Fruit fly (Drosophila melanogaster) whole organism, embryonic: ENCODE data around the gene nAChRalpha6.

Experiments used
- Atf3 ChIP-seq: fragments of 200-800 bp; sonication (Bioruptor generic); optimal IDR thresholded peaks from 3 replicates; lab custom pipeline; 2016; ENCODE audit warnings: missing biosample characterization, missing genetic modification characterization
- B-H1 ChIP-seq: fragments of 200-800 bp; sonication (Bioruptor generic); IDR thresholded peaks from 3 replicates; pipeline ENCODE4 v1.3.6; 2022; ENCODE audit warnings: missing biosample characterization, missing genetic modification characterization
- CG13894 ChIP-seq: fragments of 200-800 bp; sonication (Bioruptor generic); optimal IDR thresholded peaks from 3 replicates; lab custom pipeline; 2018; ENCODE audit warnings: missing biosample characterization, mild to moderate bottlenecking, missing genetic modification characterization, moderate library complexity
- CG14441 ChIP-seq: fragments of 200-800 bp; sonication (Bioruptor generic); IDR thresholded peaks from 2 replicates; pipeline ENCODE4 v1.3.6; 2022; ENCODE audit warnings: missing biosample characterization, missing genetic modification characterization
- CG14860 ChIP-seq: fragments of 200-800 bp; sonication (Bioruptor generic); IDR thresholded peaks from 3 replicates; pipeline ENCODE4 v1.3.6; 2022; ENCODE audit warnings: missing biosample characterization, missing genetic modification characterization; ENCODE audit not compliant: partially characterized antibody
- CG15011 ChIP-seq: fragments of 200-800 bp; sonication (Bioruptor generic); optimal IDR thresholded peaks from 3 replicates; lab custom pipeline; 2018; ENCODE audit warnings: missing biosample characterization, mild to moderate bottlenecking, missing genetic modification characterization
- CG1602 ChIP-seq: fragments of 200-800 bp; sonication (Bioruptor generic); optimal IDR thresholded peaks from 3 replicates; lab custom pipeline; 2016; ENCODE audit warnings: missing biosample characterization, missing genetic modification characterization
- CG16779 ChIP-seq: fragments of 200-800 bp; sonication (Bioruptor generic); IDR thresholded peaks from 2 replicates; pipeline ENCODE4 v1.3.6; 2022; ENCODE audit warnings: missing biosample characterization, missing genetic modification characterization
- CG17328 ChIP-seq: fragments of 200-800 bp; sonication (Bioruptor generic); IDR thresholded peaks from 2 replicates; pipeline ENCODE4 v1.3.6; 2022; ENCODE audit warnings: missing biosample characterization, missing genetic modification characterization
- CG17612 ChIP-seq: fragments of 200-800 bp; sonication (Bioruptor generic); IDR thresholded peaks from 2 replicates; pipeline ENCODE4 v1.3.6; 2022; ENCODE audit warnings: missing biosample characterization, missing genetic modification characterization
- CG3065 ChIP-seq: fragments of 200-800 bp; sonication (Bioruptor generic); optimal IDR thresholded peaks from 2 replicates; lab custom pipeline; 2016; ENCODE audit warnings: missing biosample characterization, missing genetic modification characterization
- CG33557 ChIP-seq: fragments of 200-800 bp; sonication (Bioruptor generic); optimal IDR thresholded peaks from 2 replicates; lab custom pipeline; 2019; ENCODE audit warnings: missing biosample characterization, mild to moderate bottlenecking, missing genetic modification characterization, moderate library complexity
- CG3407 ChIP-seq: fragments of 200-800 bp; sonication (Bioruptor generic); optimal IDR thresholded peaks from 2 replicates; lab custom pipeline; 2018; ENCODE audit warnings: missing biosample characterization, mild to moderate bottlenecking, missing genetic modification characterization
- CG3995 ChIP-seq: fragments of 200-800 bp; sonication (Bioruptor generic); optimal IDR thresholded peaks from 3 replicates; lab custom pipeline; 2016; ENCODE audit warnings: missing biosample characterization, missing genetic modification characterization
- CG4820 ChIP-seq: fragments of 200-800 bp; sonication (Bioruptor generic); optimal IDR thresholded peaks from 3 replicates; lab custom pipeline; 2016; ENCODE audit warnings: missing biosample characterization, missing genetic modification characterization
- CG5180 ChIP-seq: fragments of 200-800 bp; sonication (Bioruptor generic); optimal IDR thresholded peaks from 3 replicates; lab custom pipeline; 2017; ENCODE audit warnings: missing biosample characterization, missing genetic modification characterization, mild to moderate bottlenecking, moderate library complexity, missing genetic modification reagents
- CG6175 ChIP-seq: fragments of 200-800 bp; sonication (Bioruptor generic); IDR thresholded peaks from 3 replicates; pipeline ENCODE4 v1.3.6; 2022; ENCODE audit warnings: missing biosample characterization, missing genetic modification characterization
- CG6854 ChIP-seq: fragments of 200-800 bp; sonication (Bioruptor generic); optimal IDR thresholded peaks from 3 replicates; lab custom pipeline; 2017; ENCODE audit warnings: missing biosample characterization, mild to moderate bottlenecking, missing genetic modification characterization
- CG7745 ChIP-seq: fragments of 200-800 bp; sonication (Bioruptor generic); optimal IDR thresholded peaks from 2 replicates; lab custom pipeline; 2018; ENCODE audit warnings: missing biosample characterization, mild to moderate bottlenecking, missing genetic modification characterization, moderate library complexity
- CG7928 ChIP-seq: fragments of 200-800 bp; sonication (Bioruptor generic); optimal IDR thresholded peaks from 2 replicates; lab custom pipeline; 2017; ENCODE audit warnings: missing biosample characterization, mild to moderate bottlenecking, missing genetic modification characterization
- CG9817 ChIP-seq: fragments of 200-800 bp; sonication (Bioruptor generic); optimal IDR thresholded peaks from 2 replicates; lab custom pipeline; 2018; ENCODE audit warnings: missing biosample characterization, mild to moderate bottlenecking, missing genetic modification characterization, moderate library complexity
- Chrac-16 ChIP-seq: fragments of 200-800 bp; sonication (Bioruptor generic); optimal IDR thresholded peaks from 3 replicates; lab custom pipeline; 2016; ENCODE audit warnings: missing biosample characterization, missing genetic modification characterization
- D19A ChIP-seq: fragments of 200-800 bp; optimal IDR thresholded peaks from 3 replicates; lab custom pipeline; 2019; ENCODE audit warnings: missing biosample characterization, mild to moderate bottlenecking, missing genetic modification characterization, moderate library complexity
- Dad ChIP-seq: fragments of 200-800 bp; sonication (Bioruptor generic); optimal IDR thresholded peaks from 3 replicates; lab custom pipeline; 2016; ENCODE audit warnings: missing biosample characterization, missing genetic modification characterization
- Ets65A ChIP-seq: fragments of 200-800 bp; sonication (Bioruptor generic); peaks from one replicate; lab custom pipeline; 2016; ENCODE audit warnings: missing biosample characterization, missing genetic modification characterization
- H15 ChIP-seq: fragments of 200-800 bp; sonication (Bioruptor generic); IDR thresholded peaks from 3 replicates; pipeline ENCODE4 v1.3.6; 2022; ENCODE audit warnings: missing biosample characterization, missing genetic modification characterization
- Hand ChIP-seq: fragments of 200-800 bp; sonication (Bioruptor generic); optimal IDR thresholded peaks from 2 replicates; lab custom pipeline; 2017; ENCODE audit warnings: mild to moderate bottlenecking, missing biosample characterization, missing genetic modification reagents, missing genetic modification characterization
- HmgD ChIP-seq: fragments of 200-800 bp; sonication (Bioruptor generic); optimal IDR thresholded peaks from 3 replicates; lab custom pipeline; 2016; ENCODE audit warnings: missing biosample characterization, missing genetic modification characterization
- Hr3 ChIP-seq: fragments of 200-800 bp; sonication (Bioruptor generic); optimal IDR thresholded peaks from 3 replicates; lab custom pipeline; 2016; ENCODE audit warnings: missing biosample characterization, missing genetic modification characterization
- Hr78 ChIP-seq, 2 experiments: fragments of 200-800 bp in 1 of 2; fragments of >200 bp in 1 of 2; sonication (Bioruptor generic) in 1 of 2; optimal IDR thresholded peaks; 2 replicates each; lab custom pipeline; 2017 to 2019; ENCODE audit warnings: missing biosample characterization in 2 of 2, missing genetic modification characterization in 2 of 2, mild to moderate bottlenecking in 1 of 2, moderate library complexity in 1 of 2
- MBD-R2 ChIP-seq: fragments of 200-800 bp; sonication (Bioruptor generic); IDR thresholded peaks from 2 replicates; pipeline ENCODE4 v1.3.6; 2022; ENCODE audit warnings: missing biosample characterization, missing genetic modification characterization
- Med ChIP-seq: fragments of 200-800 bp; sonication (Bioruptor generic); peaks from one replicate; lab custom pipeline; 2016; ENCODE audit warnings: missing biosample characterization, missing genetic modification characterization, mild to moderate bottlenecking, inconsistent platforms, moderate library complexity
- Mes4 ChIP-seq: fragments of 200-800 bp; sonication (Bioruptor generic); optimal IDR thresholded peaks from 2 replicates; lab custom pipeline; 2016; ENCODE audit warnings: missing biosample characterization, missing genetic modification characterization
- Mrtf ChIP-seq: fragments of 200-800 bp; sonication (Bioruptor generic); IDR thresholded peaks from 3 replicates; pipeline ENCODE4 v1.3.6; 2022; ENCODE audit warnings: missing biosample characterization, missing genetic modification characterization
- Nf-YA ChIP-seq: fragments of 200-800 bp; sonication (Bioruptor generic); IDR thresholded peaks from 2 replicates; pipeline ENCODE4 v1.3.6; 2022; ENCODE audit warnings: missing biosample characterization, missing genetic modification characterization
- Oaz ChIP-seq: fragments of 200-800 bp; sonication (Bioruptor generic); IDR thresholded peaks from 2 replicates; pipeline ENCODE4 v1.3.6; 2022; ENCODE audit warnings: missing biosample characterization, missing genetic modification characterization
- PHDP ChIP-seq: fragments of 200-800 bp; sonication (Bioruptor generic); optimal IDR thresholded peaks from 3 replicates; lab custom pipeline; 2018; ENCODE audit warnings: missing biosample characterization, mild to moderate bottlenecking, missing genetic modification characterization, moderate library complexity
- Xbp1 ChIP-seq: fragments of 200-800 bp; sonication (Bioruptor generic); optimal IDR thresholded peaks from 3 replicates; lab custom pipeline; 2016; ENCODE audit warnings: missing biosample characterization, mild to moderate bottlenecking, missing genetic modification characterization
- ac ChIP-seq: fragments of 200-800 bp; sonication (Bioruptor generic); optimal IDR thresholded peaks from 3 replicates; lab custom pipeline; 2017; ENCODE audit warnings: missing biosample characterization, mild to moderate bottlenecking, missing genetic modification characterization
- bab2 ChIP-seq: fragments of 200-800 bp; sonication (Bioruptor generic); optimal IDR thresholded peaks from 2 replicates; lab custom pipeline; 2016; ENCODE audit warnings: missing biosample characterization, missing genetic modification characterization
- btn ChIP-seq: fragments of 200-800 bp; sonication (Bioruptor generic); optimal IDR thresholded peaks from 2 replicates; lab custom pipeline; 2016; ENCODE audit warnings: missing biosample characterization, missing genetic modification characterization
- cas ChIP-seq: fragments of 200-800 bp; sonication (Bioruptor generic); IDR thresholded peaks from 2 replicates; pipeline ENCODE4 v1.3.6; 2022; ENCODE audit warnings: missing biosample characterization, missing genetic modification characterization
- ci ChIP-seq: fragments of 200-800 bp; sonication (Bioruptor generic); IDR thresholded peaks from 3 replicates; pipeline ENCODE4 v1.3.6; 2022; ENCODE audit warnings: missing biosample characterization, missing genetic modification characterization
- croc ChIP-seq: fragments of 200-800 bp; sonication (Bioruptor generic); conservative IDR thresholded peaks from 3 replicates; pipeline ENCODE4 v1.3.6; 2022; ENCODE audit warnings: missing biosample characterization, missing genetic modification characterization
- kay ChIP-seq: fragments of 200-800 bp; sonication (Bioruptor generic); optimal IDR thresholded peaks from 2 replicates; lab custom pipeline; 2016; ENCODE audit warnings: missing biosample characterization, missing genetic modification characterization
- psq ChIP-seq: fragments of 200-800 bp; sonication (Bioruptor generic); optimal IDR thresholded peaks from 2 replicates; lab custom pipeline; 2017; ENCODE audit warnings: missing biosample characterization, missing genetic modification characterization
- ro ChIP-seq: fragments of 200-800 bp; sonication (Bioruptor generic); IDR thresholded peaks from 2 replicates; pipeline ENCODE4 v1.3.6; 2022; ENCODE audit warnings: missing biosample characterization, missing genetic modification characterization
- stwl ChIP-seq: fragments of 200-800 bp; sonication (Bioruptor generic); optimal IDR thresholded peaks from 3 replicates; lab custom pipeline; 2018; ENCODE audit warnings: missing biosample characterization, mild to moderate bottlenecking, missing genetic modification characterization, moderate library complexity
- tgo ChIP-seq: fragments of 200-800 bp; sonication (Bioruptor generic); IDR thresholded peaks from 3 replicates; pipeline ENCODE4 v1.3.6; 2022; ENCODE audit warnings: missing biosample characterization, missing genetic modification characterization
- tio ChIP-seq: fragments of 200-800 bp; sonication (Bioruptor generic); optimal IDR thresholded peaks from 2 replicates; lab custom pipeline; 2017; ENCODE audit warnings: missing biosample characterization, missing genetic modification characterization, inconsistent platforms
- tll ChIP-seq, 2 experiments: fragments of 200-800 bp in 1 of 2; fragments of >200 bp in 1 of 2; sonication (Bioruptor generic) in 1 of 2; optimal IDR thresholded peaks; 2 replicates each; lab custom pipeline; 2017 to 2019; ENCODE audit warnings: missing biosample characterization in 2 of 2, missing genetic modification characterization in 2 of 2, mild to moderate bottlenecking in 1 of 2, moderate library complexity in 1 of 2
- ttk ChIP-seq: fragments of 200-800 bp; sonication (Bioruptor generic); IDR thresholded peaks from 2 replicates; pipeline ENCODE4 v2.1.2; 2022; ENCODE audit warnings: missing biosample characterization, missing genetic modification characterization

The nAChRalpha6 gene

DNA sequence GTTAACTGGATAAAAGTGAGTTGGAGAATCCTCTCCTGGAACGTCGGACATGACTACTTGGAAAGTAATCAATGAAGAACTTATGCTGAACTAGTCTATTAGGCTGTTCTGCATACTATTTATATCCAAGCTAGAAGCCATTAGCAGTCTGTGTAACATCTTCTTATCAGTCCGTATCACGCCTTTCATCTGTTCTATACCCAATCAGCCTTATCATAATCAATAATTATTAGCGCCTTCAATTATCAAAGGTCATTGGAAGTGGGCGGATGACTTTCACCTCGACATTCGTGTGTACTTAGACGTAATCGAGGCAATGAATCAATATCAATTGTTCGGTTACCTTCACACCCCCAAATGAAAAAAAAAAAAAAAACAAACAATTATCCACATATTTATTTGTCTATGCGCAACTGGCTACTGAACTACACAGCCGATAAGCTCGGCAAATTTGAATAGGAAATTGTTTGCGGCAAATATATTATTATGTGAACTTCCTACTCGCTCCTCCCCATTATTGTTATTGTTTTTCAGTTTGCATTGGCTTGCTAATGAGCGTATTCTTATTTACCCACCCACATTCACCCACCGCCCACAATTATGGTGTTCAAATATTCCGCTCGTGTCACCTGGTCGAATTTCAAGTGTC, 110.9 kb downstream of the nAChRalpha6 start, which contains the start of the genes ppk11 and ppk16 (continued):
- TF ChIP-seq CG4820 (GFP tag; lab: Kevin White, UChicago) = no peak
- no peak for TF ChIP-seq kay (GFP tag; lab: Kevin White, UChicago)
- no peak for TF ChIP-seq D19A (tag; lab: Kevin White, UChicago)
- no peak for TF ChIP-seq H15 (GFP tag; lab: Robert Waterston, UW)
- TF ChIP-seq croc (GFP tag; lab: Robert Waterston, UW) = no peak
- no peak for TF ChIP-seq CG17328 (GFP tag; lab: Robert Waterston, UW)
- TF ChIP-seq psq (GFP tag; lab: Kevin White, UChicago) = no peak
- TF ChIP-seq CG14860 (GFP tag; lab: Robert Waterston, UW) = no peak
- TF ChIP-seq Hr3 (GFP tag; lab: Kevin White, UChicago) = no peak
- no peak for TF ChIP-seq Nf-YA (GFP tag; lab: Robert Waterston, UW)
- no peak for TF ChIP-seq ttk
- no peak for TF ChIP-seq CG3065 (GFP tag; lab: Kevin White, UChicago)
- peak; percentile 46 for TF ChIP-seq PHDP (tag; lab: Kevin White, UChicago)
- no peak for TF ChIP-seq CG17612 (GFP tag; lab: Robert Waterston, UW)
- TF ChIP-seq Mrtf (GFP tag; lab: Robert Waterston, UW) = no peak
- peak; percentile 23 for TF ChIP-seq CG15011 (GFP tag; lab: Kevin White, UChicago)
- TF ChIP-seq B-H1 (GFP tag; lab: Robert Waterston, UW) = no peak
- no peak for TF ChIP-seq Atf3 (GFP tag; lab: Kevin White, UChicago)
- TF ChIP-seq Oaz = no peak
- no peak for TF ChIP-seq CG14441
- TF ChIP-seq bab2 (GFP tag; lab: Kevin White, UChicago) = peak; percentile 63
- no peak for TF ChIP-seq HmgD (GFP tag; lab: Kevin White, UChicago)
- TF ChIP-seq tll (GFP tag; optimal IDR thresholded peaks at IDR 0.05; lab: Kevin White, UChicago) = no peak
- TF ChIP-seq CG1602 (GFP tag; lab: Kevin White, UChicago) = no peak
- TF ChIP-seq Dad = no peak
- TF ChIP-seq Hand = no peak
- no peak for TF ChIP-seq Chrac-16
- peak; percentile 30 for TF ChIP-seq tio
- no peak for TF ChIP-seq CG16779 (GFP tag; lab: Robert Waterston, UW)
- no peak for TF ChIP-seq CG9817 (tag; lab: Kevin White, UChicago)
- TF ChIP-seq ac (GFP tag; lab: Kevin White, UChicago) = no peak
- TF ChIP-seq Hr78 (GFP tag; optimal IDR thresholded peaks at IDR 0.05; lab: Kevin White, UChicago) = no peak
- TF ChIP-seq Med (GFP tag; lab: Kevin White, UChicago) = peak; percentile 77
- TF ChIP-seq CG3407 (GFP tag; lab: Kevin White, UChicago) = no peak
- TF ChIP-seq CG6175 (GFP tag; lab: Robert Waterston, UW) = no peak
- no peak for TF ChIP-seq CG7928
- TF ChIP-seq Ets65A (GFP tag; lab: Kevin White, UChicago) = no peak
- TF ChIP-seq btn (GFP tag; lab: Kevin White, UChicago) = no peak
- no peak for TF ChIP-seq cas
- no peak for TF ChIP-seq CG5180 (GFP tag; lab: Kevin White, UChicago)
- no peak for TF ChIP-seq Mes4 (GFP tag; lab: Kevin White, UChicago)
- TF ChIP-seq CG6854 = no peak
- TF ChIP-seq CG33557 (GFP tag; lab: Kevin White, UChicago) = no peak
- TF ChIP-seq CG3995 (GFP tag; lab: Kevin White, UChicago) = no peak
- no peak for TF ChIP-seq stwl (tag; lab: Kevin White, UChicago)
- 0 out of 3 replicates have a peak, but pooled peaks have one; percentile 33 for TF ChIP-seq ci (GFP tag; lab: Robert Waterston, UW)
- TF ChIP-seq CG13894 (tag; lab: Kevin White, UChicago) = no peak
- TF ChIP-seq ro (GFP tag; lab: Robert Waterston, UW) = no peak
- no peak for TF ChIP-seq MBD-R2 (GFP tag; lab: Robert Waterston, UW)
- no peak for TF ChIP-seq Xbp1
- TF ChIP-seq tgo (GFP tag; lab: Robert Waterston, UW) = no peak
- TF ChIP-seq CG7745 (tag; lab: Kevin White, UChicago) = no peak
